Worm (Caenorhabditis elegans) whole organism, L1 larva: ENCODE measurements around the gene srsx-25.

Experiments used
- elt-2 ChIP-seq: sonication (generic microtip); optimal IDR thresholded peaks from 2 replicates; lab custom pipeline; 2016; ENCODE audit warnings: missing genetic modification characterization, mild to moderate bottlenecking, inconsistent platforms, missing compliant biosample characterization, missing genetic modification reagents
- hpl-2 ChIP-seq: fragments of 150-350 bp; optimal IDR thresholded peaks from 2 replicates; lab custom pipeline; 2014; ENCODE audit warnings: missing biosample characterization, missing genetic modification reagents, missing genetic modification characterization
- lin-35 ChIP-seq, 2 experiments: fragments of 150-350 bp; optimal IDR thresholded peaks; 2 replicates each; lab custom pipeline; 2014; ENCODE audit warnings: missing biosample characterization in 2 of 2, missing genetic modification characterization in 2 of 2, missing genetic modification reagents in 2 of 2
- nhr-76 ChIP-seq: sonication (generic microtip); optimal IDR thresholded peaks from 2 replicates; lab custom pipeline; 2017; ENCODE audit warnings: missing biosample characterization, missing genetic modification characterization
- rnt-1 ChIP-seq: sonication (generic microtip); optimal IDR thresholded peaks from 2 replicates; lab custom pipeline; 2016; ENCODE audit warnings: mild to moderate bottlenecking, missing genetic modification characterization, moderate library complexity, missing compliant biosample characterization
- snpc-4 ChIP-seq: fragments of 150-350 bp; optimal IDR thresholded peaks from 2 replicates; lab custom pipeline; 2014; ENCODE audit warnings: missing biosample characterization, missing genetic modification characterization
- tbx-2 ChIP-seq: sonication (generic microtip); optimal IDR thresholded peaks from 2 replicates; lab custom pipeline; 2016; ENCODE audit warnings: missing genetic modification characterization, missing compliant biosample characterization
- unc-130 ChIP-seq: fragments of 150-350 bp; optimal IDR thresholded peaks from 2 replicates; lab custom pipeline; 2017; ENCODE audit warnings: missing biosample characterization, missing genetic modification characterization, inconsistent platforms
- unc-62 ChIP-seq: fragments of 150-350 bp; optimal IDR thresholded peaks from 2 replicates; lab custom pipeline; 2014; ENCODE audit warnings: missing biosample characterization, missing genetic modification reagents, missing genetic modification characterization

ce11 chrIV:13319886-13320650 is 44.9 kb upstream of the srsx-25 start:
- TF ChIP-seq nhr-76 (tag; lab: Kevin White, UChicago) (no peak), elt-2 (no peak), snpc-4 (tag; lab: Kevin White, UChicago) (no peak), hpl-2 (no peak), tbx-2 (tag; lab: Kevin White, UChicago) (no peak), unc-130 (tag; lab: Kevin White, UChicago) (no peak), rnt-1 (tag; lab: Kevin White, UChicago) (no peak), unc-62 (no peak), lin-35 (GFP tag; optimal IDR thresholded peaks at IDR 0.05; lab: Kevin White, UChicago) (no peak)
